Fruit fly (Drosophila melanogaster): ENCODE data around the gene Ge-1.
A peak's percentile ranks its signal among the peaks of the same experiment; 100 is the strongest.

Gene Ge-1

DNA sequence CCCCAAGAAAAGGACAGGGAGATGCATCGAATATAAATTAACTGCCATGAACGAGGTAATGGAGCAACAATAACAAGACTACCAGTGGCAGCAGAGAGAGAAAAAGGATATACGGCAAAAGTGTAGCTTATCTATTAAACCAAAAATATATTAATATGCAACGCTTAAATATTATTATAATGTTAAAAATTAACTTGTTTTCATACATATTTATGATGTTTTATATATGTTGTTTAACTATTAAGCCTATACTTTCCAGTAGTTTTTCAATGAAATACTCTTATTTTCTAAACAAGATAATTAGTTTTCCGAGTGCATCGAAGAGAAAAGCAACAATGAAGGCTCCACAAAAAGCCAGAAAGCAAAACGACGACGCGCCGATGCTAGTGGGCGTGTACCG, 32.2 kb downstream of the Ge-1 start:
- no peak for TF ChIP-seq insv (optimal IDR thresholded peaks at IDR 0.05)
- TF ChIP-seq h (optimal IDR thresholded peaks at IDR 0.05), result no peak
- no peak for TF ChIP-seq Sin3A (optimal IDR thresholded peaks at IDR 0.05)
- TF ChIP-seq psq (optimal IDR thresholded peaks at IDR 0.05), result no peak
- no peak for TF ChIP-seq ttk (optimal IDR thresholded peaks at IDR 0.05)
- no peak for TF ChIP-seq Myc (optimal IDR thresholded peaks at IDR 0.05)

DNA sequence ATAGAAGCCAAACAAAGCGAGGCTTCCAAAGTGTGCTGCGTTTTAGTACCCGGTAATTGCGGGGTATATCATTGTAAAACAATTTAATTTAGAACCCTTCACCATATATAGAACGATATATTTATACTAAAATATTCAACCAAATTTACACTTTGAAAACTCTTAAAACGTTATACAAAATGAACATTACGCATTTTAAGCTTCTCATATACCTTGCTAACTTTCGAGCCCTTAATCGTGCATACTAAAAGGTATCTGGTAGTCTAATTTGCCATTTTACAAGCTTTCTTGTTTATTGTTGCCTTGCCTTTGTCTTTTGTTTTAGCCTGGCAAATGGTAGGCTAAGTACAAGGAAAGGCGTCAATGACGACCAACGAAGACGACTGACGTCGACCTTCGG, 32.7 kb downstream of the Ge-1 start:
- TF ChIP-seq psq (optimal IDR thresholded peaks at IDR 0.05), result no peak

DNA sequence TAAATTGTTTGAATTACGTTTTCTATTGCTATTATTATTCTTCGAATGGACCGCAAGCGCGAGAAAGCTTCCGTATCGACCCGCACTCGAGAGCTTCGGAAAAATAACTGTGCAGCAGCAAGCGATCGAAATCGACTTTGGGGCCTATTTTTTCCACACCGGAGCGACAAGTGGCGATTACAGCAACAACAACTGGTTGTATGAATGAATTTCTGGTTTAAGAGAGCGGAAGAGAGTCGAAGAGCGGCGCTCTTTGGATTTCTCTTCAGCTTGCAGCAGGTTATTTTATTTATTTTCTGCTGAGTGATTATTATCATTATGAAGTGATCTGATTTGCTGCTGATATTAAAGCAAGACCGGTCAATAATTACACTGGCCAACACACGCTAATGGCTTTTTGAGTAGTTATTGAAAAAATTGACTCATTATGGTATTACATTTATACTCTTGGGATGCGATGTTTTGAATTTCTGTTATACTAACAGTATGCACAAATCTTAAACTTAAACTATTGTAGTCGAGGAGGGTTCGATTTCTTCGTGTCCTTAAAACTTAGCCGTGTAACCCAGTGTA, 33.7 kb downstream of the Ge-1 start, which contains the start of gene Samuel:
Gene Samuel (minus strand): TSS at position 112 of the 573 bp plus-strand sequence.
- TF ChIP-seq Sin3A (optimal IDR thresholded peaks at IDR 0.05) (no peak), Myc (optimal IDR thresholded peaks at IDR 0.05) (no peak), ttk (optimal IDR thresholded peaks at IDR 0.05) (no peak), h (optimal IDR thresholded peaks at IDR 0.05) (no peak), psq (optimal IDR thresholded peaks at IDR 0.05) (no peak), insv (optimal IDR thresholded peaks at IDR 0.05) (no peak)

DNA sequence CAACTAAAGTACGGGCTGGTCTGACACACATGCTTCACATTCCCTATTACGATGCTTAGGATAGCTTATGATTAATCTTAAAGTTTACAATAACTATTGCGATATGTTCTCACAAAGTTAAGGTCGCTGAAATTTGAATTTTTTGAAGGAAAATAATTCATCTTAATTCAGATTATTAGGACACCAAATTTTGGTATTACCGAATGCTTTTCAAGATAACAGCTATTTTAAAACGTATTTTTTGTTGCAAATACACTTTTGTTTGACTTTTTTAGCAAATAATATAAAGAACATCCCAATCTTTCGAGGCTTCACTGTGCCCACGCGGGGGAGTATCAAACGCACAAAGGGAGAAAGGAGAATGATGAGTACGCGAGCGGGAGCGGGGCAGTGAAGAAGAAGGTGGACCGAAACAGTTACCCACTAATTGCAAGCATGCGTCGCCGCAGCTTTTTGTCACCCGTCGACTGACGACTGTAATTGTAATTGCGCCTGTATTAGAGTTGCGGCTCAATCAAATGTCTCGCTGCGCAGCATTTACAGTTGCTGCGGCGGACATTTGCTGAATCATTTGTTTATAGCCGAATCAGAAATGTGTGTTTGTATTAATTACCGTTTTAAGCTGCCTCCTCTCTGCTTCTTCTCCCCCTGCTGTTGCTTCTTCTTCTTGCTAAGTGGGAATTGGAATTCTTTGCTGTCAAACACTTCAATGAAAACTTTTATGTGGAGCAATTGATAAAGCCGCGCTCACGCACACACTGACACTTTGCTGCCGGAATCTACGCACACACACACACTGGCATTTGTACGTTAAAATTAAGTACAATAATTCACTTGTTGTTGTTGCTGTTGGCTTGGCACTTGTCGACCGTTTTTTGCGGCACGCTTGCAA, 34.5 kb downstream of the Ge-1 start:
- TF ChIP-seq h (optimal IDR thresholded peaks at IDR 0.05) (no peak), Sin3A (optimal IDR thresholded peaks at IDR 0.05) (no peak), ttk (optimal IDR thresholded peaks at IDR 0.05) (no peak), insv (optimal IDR thresholded peaks at IDR 0.05) (no peak), psq (optimal IDR thresholded peaks at IDR 0.05) (no peak), Myc (optimal IDR thresholded peaks at IDR 0.05) (no peak)

DNA sequence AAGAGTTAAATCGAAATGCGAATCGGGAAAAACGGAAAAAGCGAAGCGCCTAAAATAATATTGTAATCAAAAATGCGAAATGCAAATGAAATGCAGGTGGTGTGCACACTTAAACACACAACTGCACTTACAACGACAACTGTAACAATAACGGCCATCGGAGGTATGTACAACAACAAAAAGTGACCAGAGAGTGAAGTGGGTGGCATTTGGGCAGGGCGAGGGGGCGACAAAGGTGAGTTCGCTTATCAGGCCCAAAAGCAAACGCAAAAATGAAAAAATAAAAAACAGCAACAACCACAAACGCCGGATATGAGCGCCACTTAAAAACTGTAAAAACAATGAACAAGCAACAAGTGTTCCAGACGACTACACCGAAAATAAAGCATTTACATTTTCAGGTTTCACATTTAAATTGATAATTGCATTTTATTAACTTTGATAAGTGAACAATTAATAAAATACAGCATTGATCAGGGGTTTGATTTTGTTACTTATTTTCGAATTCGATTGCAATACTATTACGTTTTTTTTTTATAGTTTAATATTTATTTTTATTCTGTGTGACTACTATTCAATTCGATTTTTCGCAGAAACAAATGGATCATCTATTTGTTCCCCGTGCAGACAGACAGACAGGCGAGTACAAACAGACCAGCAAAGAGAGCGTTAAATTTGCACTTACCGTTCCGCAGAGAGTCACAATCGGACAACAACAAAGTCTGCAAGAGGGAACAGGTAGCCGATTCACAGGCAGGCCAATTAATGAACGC, 35.4 kb downstream of the Ge-1 start:
- no peak for TF ChIP-seq ttk (optimal IDR thresholded peaks at IDR 0.05)
- no peak for TF ChIP-seq Myc (optimal IDR thresholded peaks at IDR 0.05)
- no peak for TF ChIP-seq h (optimal IDR thresholded peaks at IDR 0.05)
- no peak for TF ChIP-seq Sin3A (optimal IDR thresholded peaks at IDR 0.05)
- TF ChIP-seq psq (optimal IDR thresholded peaks at IDR 0.05), result no peak
- no peak for TF ChIP-seq insv (optimal IDR thresholded peaks at IDR 0.05)

DNA sequence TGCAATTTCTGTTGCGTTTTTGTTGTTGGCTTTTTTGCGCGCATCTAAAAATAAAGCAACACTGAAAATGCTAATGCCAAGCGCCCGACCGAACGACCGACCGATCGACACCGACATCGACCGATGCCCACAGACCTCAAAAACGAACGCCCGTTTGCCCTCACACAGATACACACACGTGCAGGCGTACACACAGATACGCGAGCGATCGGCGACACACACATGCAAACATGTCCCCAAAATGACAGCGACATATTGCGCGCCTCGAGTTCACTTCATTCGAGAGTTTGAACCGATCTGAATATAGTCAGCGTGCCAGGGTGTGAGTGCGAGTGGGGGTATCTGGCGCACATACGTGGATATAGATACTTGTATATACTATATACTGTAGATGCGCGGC, 39.5 kb downstream of the Ge-1 start:
- no peak for TF ChIP-seq insv (optimal IDR thresholded peaks at IDR 0.05)
- TF ChIP-seq psq (optimal IDR thresholded peaks at IDR 0.05), result no peak
- no peak for TF ChIP-seq h (optimal IDR thresholded peaks at IDR 0.05)
- TF ChIP-seq Sin3A (optimal IDR thresholded peaks at IDR 0.05), result no peak
- TF ChIP-seq ttk (optimal IDR thresholded peaks at IDR 0.05), result no peak

DNA sequence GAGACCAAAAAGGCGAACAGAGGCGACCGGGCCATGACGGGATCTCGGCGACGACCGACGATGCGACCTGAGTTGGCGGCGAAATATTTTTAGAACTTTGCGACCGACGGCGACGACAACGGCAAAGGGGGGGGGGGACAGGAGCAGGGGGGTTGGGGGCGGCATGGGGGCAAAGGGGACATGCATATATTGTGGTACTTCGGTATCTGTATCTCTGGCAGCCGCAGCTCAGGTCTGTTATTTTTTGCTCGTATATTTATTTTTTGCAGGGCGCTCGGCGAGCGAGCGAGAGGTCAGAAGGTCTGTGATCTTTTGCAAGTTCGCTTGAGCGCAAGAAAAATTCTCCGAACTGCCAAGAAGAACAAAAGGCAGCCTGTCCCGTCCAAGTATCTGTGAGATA, 41.5 kb downstream of the Ge-1 start:
- TF ChIP-seq insv (optimal IDR thresholded peaks at IDR 0.05), result no peak
- no peak for TF ChIP-seq Sin3A (optimal IDR thresholded peaks at IDR 0.05)
- TF ChIP-seq h (optimal IDR thresholded peaks at IDR 0.05), result no peak
- TF ChIP-seq Myc (optimal IDR thresholded peaks at IDR 0.05), result no peak
- TF ChIP-seq psq (optimal IDR thresholded peaks at IDR 0.05), result no peak
- no peak for TF ChIP-seq ttk (optimal IDR thresholded peaks at IDR 0.05)

DNA sequence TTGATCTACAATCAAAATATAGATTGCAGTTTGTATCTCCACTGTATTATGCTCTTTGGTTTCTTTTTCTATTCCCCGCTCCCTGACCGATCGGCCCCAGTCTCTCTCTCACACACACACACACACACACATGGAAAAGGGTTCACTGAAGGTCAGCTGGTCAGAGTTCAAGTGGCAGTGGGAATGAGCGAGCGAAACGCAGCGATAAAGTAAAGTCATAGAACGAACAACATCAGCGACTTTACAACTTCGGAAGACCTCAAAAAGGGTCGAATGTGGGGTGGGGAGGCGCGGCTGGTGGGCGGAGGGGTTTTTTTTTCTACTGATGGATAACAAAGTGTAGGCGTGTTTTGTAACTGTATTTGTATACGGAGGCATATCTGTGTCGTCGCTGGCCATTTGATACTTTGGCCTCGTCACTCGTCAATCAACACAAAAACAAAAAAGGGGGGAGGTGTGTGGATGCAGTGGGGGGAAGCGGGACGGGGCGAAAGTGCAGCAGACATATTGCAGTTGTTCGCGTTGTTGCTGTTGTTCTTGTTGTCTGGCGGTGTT, 42.5 kb downstream of the Ge-1 start:
- no peak for TF ChIP-seq insv (optimal IDR thresholded peaks at IDR 0.05)
- TF ChIP-seq h (optimal IDR thresholded peaks at IDR 0.05), result no peak

DNA sequence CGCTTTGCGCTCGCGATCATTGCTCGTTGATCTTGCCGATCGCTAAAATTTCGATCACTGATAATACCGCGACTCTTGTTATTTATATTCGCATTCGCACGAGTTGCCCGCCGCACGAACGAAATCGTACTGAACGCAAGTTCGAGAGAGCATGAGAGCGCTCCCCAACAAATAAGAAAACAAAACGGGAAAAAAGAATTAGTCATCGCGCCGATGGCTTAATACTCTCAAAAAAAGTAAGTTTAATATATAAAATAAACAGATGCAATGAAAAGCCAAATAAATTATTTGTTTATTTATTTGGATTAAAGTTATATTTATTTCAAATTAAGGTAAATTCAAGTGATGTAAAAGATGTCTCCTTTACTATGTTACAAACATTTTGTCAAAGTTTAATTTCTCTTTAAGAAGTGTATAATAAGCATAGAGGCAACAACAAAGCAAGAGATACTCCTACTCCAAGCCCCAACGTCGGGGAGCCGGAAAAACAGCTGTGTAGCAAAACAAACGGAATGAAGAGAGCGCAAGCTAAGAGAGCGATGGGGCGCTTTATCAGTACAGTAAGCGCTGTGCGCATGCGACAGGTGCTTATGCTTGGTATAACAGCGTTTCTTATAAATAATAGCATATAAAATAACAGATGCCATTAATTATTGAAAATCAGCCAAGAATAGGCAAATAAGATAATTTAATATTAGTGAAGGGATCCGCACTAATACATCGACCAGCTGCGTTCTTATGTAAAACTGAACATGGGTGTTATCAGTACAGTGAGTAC, 43.2 kb downstream of the Ge-1 start:
- TF ChIP-seq Myc (optimal IDR thresholded peaks at IDR 0.05), result no peak
- no peak for TF ChIP-seq Sin3A (optimal IDR thresholded peaks at IDR 0.05)
- no peak for TF ChIP-seq ttk (optimal IDR thresholded peaks at IDR 0.05)
- TF ChIP-seq h (optimal IDR thresholded peaks at IDR 0.05), result no peak
- TF ChIP-seq insv (optimal IDR thresholded peaks at IDR 0.05), result no peak
- no peak for TF ChIP-seq psq (optimal IDR thresholded peaks at IDR 0.05)

DNA sequence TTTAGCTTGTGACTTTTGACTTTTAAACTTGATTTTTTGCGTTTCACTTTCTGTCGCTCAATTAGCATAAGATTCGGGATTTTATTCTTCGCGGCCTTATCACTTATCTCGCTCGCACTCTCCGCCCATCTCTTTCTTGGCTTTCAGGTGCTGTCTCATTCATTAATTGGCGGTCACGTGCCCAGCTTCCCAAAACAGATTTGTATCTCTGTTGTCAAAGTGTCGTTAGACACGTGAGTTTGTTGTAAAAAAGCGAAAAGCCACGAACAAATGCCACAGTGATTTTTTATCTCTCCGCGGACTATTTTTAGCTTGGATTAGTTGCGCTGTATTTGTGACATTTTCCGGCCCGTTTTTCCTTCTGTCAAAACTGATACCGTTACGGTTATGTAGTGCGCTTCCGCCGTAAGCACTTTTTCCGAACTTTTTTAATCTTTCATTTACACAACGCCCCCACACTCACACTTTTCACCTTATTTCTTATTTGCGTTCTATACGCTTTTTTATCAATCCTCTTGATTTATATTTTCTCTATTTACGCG, 43.8 kb downstream of the Ge-1 start:
- TF ChIP-seq Myc (optimal IDR thresholded peaks at IDR 0.05), result no peak
- TF ChIP-seq ttk (optimal IDR thresholded peaks at IDR 0.05), result no peak
- TF ChIP-seq h (optimal IDR thresholded peaks at IDR 0.05), result no peak
- no peak for TF ChIP-seq insv (optimal IDR thresholded peaks at IDR 0.05)
- TF ChIP-seq psq (optimal IDR thresholded peaks at IDR 0.05), result no peak
- no peak for TF ChIP-seq Sin3A (optimal IDR thresholded peaks at IDR 0.05)

DNA sequence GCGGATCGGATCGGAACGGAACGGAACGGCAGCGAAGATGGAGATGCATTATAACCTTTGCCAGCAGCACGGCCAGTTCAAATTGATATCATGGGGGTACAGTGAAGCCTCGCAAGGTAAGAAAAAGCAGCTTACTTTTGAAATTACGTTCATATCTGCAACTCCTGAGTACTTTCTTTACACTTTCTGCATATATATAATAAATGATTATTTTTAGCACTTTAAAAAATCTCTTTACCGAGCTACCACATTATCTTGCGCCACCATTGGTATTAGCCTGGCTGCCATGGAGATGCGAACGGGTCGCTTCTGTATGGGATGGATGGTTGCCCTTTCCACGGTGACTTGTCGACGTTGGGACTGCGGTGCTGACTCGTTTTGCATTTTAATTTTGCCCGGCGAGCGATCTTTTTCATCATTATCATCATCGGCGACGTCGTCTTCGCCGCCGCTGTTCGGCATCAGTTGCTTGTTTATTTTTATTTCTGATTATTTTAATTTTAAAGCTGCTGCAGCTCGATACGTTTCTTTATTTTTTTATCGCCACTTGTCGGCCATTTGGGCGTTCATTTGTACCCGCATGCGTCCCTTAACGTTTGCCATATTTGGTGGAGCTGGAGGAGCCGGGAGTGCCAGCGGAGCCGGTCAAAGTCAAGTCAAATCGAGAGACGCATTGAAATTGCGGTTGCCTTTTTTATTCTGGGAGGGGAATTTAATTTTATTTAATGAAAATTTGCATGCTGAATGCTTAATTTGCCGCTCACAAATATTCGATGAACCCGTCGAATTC, 47.5 kb downstream of the Ge-1 start:
- TF ChIP-seq insv (optimal IDR thresholded peaks at IDR 0.05) (peak; percentile 29), ttk (optimal IDR thresholded peaks at IDR 0.05) (no peak)
